Worm (Caenorhabditis elegans): ENCODE results near the gene mig-22.

mig-22 gene

ce11 chrIII:8718592-8718991 is 48.5 kb downstream of the mig-22 start:
- TF ChIP-seq nhr-19 (GFP tag; conservative IDR thresholded peaks at IDR 0.05), result no peak
- TF ChIP-seq lin-35 (GFP tag; optimal IDR thresholded peaks at IDR 0.05), result peak in 1 of 2 experiments; percentile 11

ce11 chrIII:8717231-8717694 is 49.9 kb downstream of the mig-22 start, which contains the start of gene mrpl-11:
Gene mrpl-11, plus strand, starts transcription at chrIII:8717644.
- peak; percentile 9 for TF ChIP-seq swsn-7 (tag; optimal IDR thresholded peaks at IDR 0.05)
- TF ChIP-seq nhr-71 (tag; optimal IDR thresholded peaks at IDR 0.05), result peak; percentile 17
- no peak for TF ChIP-seq unc-86 (tag; optimal IDR thresholded peaks at IDR 0.05)
- TF ChIP-seq nhr-85 (tag), result no peak
- TF ChIP-seq ceh-82 (tag; optimal IDR thresholded peaks at IDR 0.05), result peak in 1 of 3 experiments; percentile 6
- TF ChIP-seq dpl-1 (GFP tag; optimal IDR thresholded peaks at IDR 0.05), result peak in 2 of 3 experiments; percentile 8 to 34
- TF ChIP-seq lin-14 (GFP tag; optimal IDR thresholded peaks at IDR 0.05), result no peak
- TF ChIP-seq F16B12.6 (tag; optimal IDR thresholded peaks at IDR 0.05), result no peak
- no peak for TF ChIP-seq hlh-17 (GFP tag; optimal IDR thresholded peaks at IDR 0.05; ENCODE audit: borderline replicate concordance)
- TF ChIP-seq sox-4 (tag; optimal IDR thresholded peaks at IDR 0.05), result no peak
- TF ChIP-seq snu-23 (GFP tag; optimal IDR thresholded peaks at IDR 0.05), result peak; percentile 21
- no peak for TF ChIP-seq grh-1 (GFP tag; IDR thresholded peaks at IDR 0.05)
- no peak for TF ChIP-seq egl-27 (tag; optimal IDR thresholded peaks at IDR 0.05)
- TF ChIP-seq sup-37 (GFP tag; optimal IDR thresholded peaks at IDR 0.05), result no peak
- TF ChIP-seq efl-1 (optimal IDR thresholded peaks at IDR 0.05), result peak in 1 of 2 experiments; percentile 33
- TF ChIP-seq efl-1 (GFP tag; optimal IDR thresholded peaks at IDR 0.05 in 1 of 2), result peak; percentile 33 to 89
- TF ChIP-seq lsy-2 (tag; optimal IDR thresholded peaks at IDR 0.05), result peak in 1 of 2 experiments; percentile 45
- TF ChIP-seq lin-35 (GFP tag; optimal IDR thresholded peaks at IDR 0.05), result peak; percentile 4 to 48

ce11 chrIII:8716084-8716483 is 51.1 kb downstream of the mig-22 start, which contains the start of gene B0303.14:
Gene B0303.14, minus strand, starts transcription at chrIII:8716184.
- no peak for TF ChIP-seq dpl-1 (GFP tag; optimal IDR thresholded peaks at IDR 0.05)
- TF ChIP-seq nhr-12 (tag; optimal IDR thresholded peaks at IDR 0.05), result no peak
- no peak for TF ChIP-seq unc-62 (GFP tag; optimal IDR thresholded peaks at IDR 0.05)
- TF ChIP-seq sox-4 (tag; optimal IDR thresholded peaks at IDR 0.05), result no peak
- no peak for TF ChIP-seq nhr-47 (tag; optimal IDR thresholded peaks at IDR 0.05)
- no peak for TF ChIP-seq mab-9 (GFP tag; IDR thresholded peaks at IDR 0.05)
- TF ChIP-seq nhr-28 (tag; optimal IDR thresholded peaks at IDR 0.05), result no peak
- TF ChIP-seq ets-5 (GFP tag; IDR thresholded peaks at IDR 0.05), result no peak

All from whole organism, L1 larva.